Worm (Caenorhabditis elegans) whole organism, L2 larva: ENCODE results near the gene R05G9.3.

Experiments used
- C34F6.9 ChIP-seq: fragments of 150-350 bp; optimal IDR thresholded peaks from 2 replicates; lab custom pipeline; 2014; ENCODE audit warnings: missing biosample characterization, missing genetic modification characterization
- F13H6.1 ChIP-seq: sonication (generic microtip); optimal IDR thresholded peaks from 2 replicates; lab custom pipeline; 2016; ENCODE audit warnings: missing genetic modification characterization, missing compliant biosample characterization
- R02D3.7 ChIP-seq: fragments of 150-350 bp; optimal IDR thresholded peaks from 2 replicates; lab custom pipeline; 2014; ENCODE audit warnings: missing biosample characterization, missing genetic modification characterization
- Y55F3AM.14 ChIP-seq: fragments of 200-800 bp; sonication (Bioruptor generic); optimal IDR thresholded peaks from 2 replicates; lab custom pipeline; 2018; ENCODE audit warnings: mild to moderate bottlenecking, missing genetic modification characterization, missing compliant biosample characterization
- ZK546.5 ChIP-seq: sonication (generic microtip); optimal IDR thresholded peaks from 2 replicates; lab custom pipeline; 2017; ENCODE audit warnings: missing biosample characterization, missing genetic modification characterization
- alr-1 ChIP-seq: fragments of 150-350 bp; optimal IDR thresholded peaks from 2 replicates; lab custom pipeline; 2014; ENCODE audit warnings: missing biosample characterization, missing genetic modification characterization
- aly-2 ChIP-seq: fragments of 150-350 bp; optimal IDR thresholded peaks from 2 replicates; lab custom pipeline; 2014; ENCODE audit warnings: missing biosample characterization, missing genetic modification characterization
- ama-1 ChIP-seq: fragments of 150-350 bp; optimal IDR thresholded peaks from 2 replicates; lab custom pipeline; 2018; ENCODE audit warnings: inconsistent platforms
- blmp-1 ChIP-seq: sonication (generic microtip); optimal IDR thresholded peaks from 2 replicates; lab custom pipeline; 2017; ENCODE audit warnings: missing genetic modification characterization, mild to moderate bottlenecking, missing compliant biosample characterization, antibody characterized with exemption, moderate library complexity; ENCODE audit not compliant: insufficient read depth
- ceh-16 ChIP-seq: fragments of 150-350 bp; optimal IDR thresholded peaks from 2 replicates; lab custom pipeline; 2014; ENCODE audit warnings: missing biosample characterization, missing genetic modification characterization
- ceh-82 ChIP-seq: fragments of 150-350 bp; optimal IDR thresholded peaks from 2 replicates; lab custom pipeline; 2014; ENCODE audit warnings: missing biosample characterization, missing genetic modification characterization
- crh-2 ChIP-seq: sonication (generic microtip); optimal IDR thresholded peaks from 2 replicates; lab custom pipeline; 2017; ENCODE audit warnings: missing biosample characterization, missing genetic modification characterization
- dmd-4 ChIP-seq: sonication (generic microtip); optimal IDR thresholded peaks from 2 replicates; lab custom pipeline; 2017; ENCODE audit warnings: missing biosample characterization, missing genetic modification characterization
- egl-27 ChIP-seq: sonication (generic microtip); optimal IDR thresholded peaks from 3 replicates; lab custom pipeline; 2017; ENCODE audit warnings: missing biosample characterization, missing genetic modification reagents, missing genetic modification characterization
- elt-1 ChIP-seq: fragments of 150-350 bp; optimal IDR thresholded peaks from 2 replicates; lab custom pipeline; 2014; ENCODE audit warnings: missing biosample characterization, missing genetic modification characterization
- elt-3 ChIP-seq: sonication (generic microtip); optimal IDR thresholded peaks from 2 replicates; lab custom pipeline; 2017; ENCODE audit warnings: missing biosample characterization, missing genetic modification characterization
- fos-1 ChIP-seq: fragments of 150-350 bp; optimal IDR thresholded peaks from 2 replicates; lab custom pipeline; 2014; ENCODE audit warnings: missing biosample characterization, missing genetic modification characterization
- gmeb-1 ChIP-seq: fragments of 150-350 bp; optimal IDR thresholded peaks from 2 replicates; lab custom pipeline; 2014; ENCODE audit warnings: missing biosample characterization, missing genetic modification characterization
- lin-11 ChIP-seq: fragments of 150-350 bp; sonication (generic microtip); optimal IDR thresholded peaks from 2 replicates; lab custom pipeline; 2014; ENCODE audit warnings: missing biosample characterization, missing genetic modification characterization, inconsistent platforms, mixed read lengths
- lin-13 ChIP-seq: fragments of 150-350 bp; optimal IDR thresholded peaks from 2 replicates; lab custom pipeline; 2014; ENCODE audit warnings: missing biosample characterization, missing genetic modification reagents, missing genetic modification characterization
- lin-39 ChIP-seq: fragments of 150-350 bp; optimal IDR thresholded peaks from 2 replicates; lab custom pipeline; 2014; ENCODE audit warnings: missing biosample characterization, missing genetic modification reagents, missing genetic modification characterization
- lsy-2 ChIP-seq, 2 experiments: fragments of 150-350 bp in 1 of 2; sonication (generic microtip) in 1 of 2; optimal IDR thresholded peaks; 2 replicates each; lab custom pipeline; 2014 to 2017; ENCODE audit warnings: missing biosample characterization in 2 of 2, missing genetic modification characterization in 2 of 2
- mab-5 ChIP-seq: fragments of 150-350 bp; optimal IDR thresholded peaks from 2 replicates; lab custom pipeline; 2014; ENCODE audit warnings: missing biosample characterization, missing genetic modification characterization
- mbf-1 ChIP-seq: sonication (generic microtip); optimal IDR thresholded peaks from 2 replicates; lab custom pipeline; 2017; ENCODE audit warnings: missing biosample characterization, missing genetic modification characterization
- mdl-1 ChIP-seq, 2 experiments: fragments of 150-350 bp in 1 of 2; sonication (generic microtip) in 1 of 2; optimal IDR thresholded peaks; 2 replicates each; lab custom pipeline; 2017; ENCODE audit warnings: missing biosample characterization in 2 of 2, missing genetic modification characterization in 2 of 2
- nhr-10 ChIP-seq: sonication (generic microtip); optimal IDR thresholded peaks from 2 replicates; lab custom pipeline; 2017; ENCODE audit warnings: missing biosample characterization, missing genetic modification characterization
- nhr-11 ChIP-seq: fragments of 150-350 bp; optimal IDR thresholded peaks from 2 replicates; lab custom pipeline; 2014; ENCODE audit warnings: missing biosample characterization, missing genetic modification characterization
- nhr-12 ChIP-seq: fragments of 150-350 bp; optimal IDR thresholded peaks from 2 replicates; lab custom pipeline; 2014; ENCODE audit warnings: missing biosample characterization, missing genetic modification characterization
- nhr-129 ChIP-seq: fragments of 150-350 bp; optimal IDR thresholded peaks from 2 replicates; lab custom pipeline; 2014; ENCODE audit warnings: missing biosample characterization, missing genetic modification characterization
- nhr-21 ChIP-seq: fragments of 150-350 bp; optimal IDR thresholded peaks from 2 replicates; lab custom pipeline; 2014; ENCODE audit warnings: missing biosample characterization, missing genetic modification characterization
- nhr-23 ChIP-seq: fragments of 150-350 bp; optimal IDR thresholded peaks from 2 replicates; lab custom pipeline; 2014; ENCODE audit warnings: missing biosample characterization, missing genetic modification reagents, missing genetic modification characterization
- nhr-237 ChIP-seq: fragments of 150-350 bp; optimal IDR thresholded peaks from 2 replicates; lab custom pipeline; 2014; ENCODE audit warnings: missing biosample characterization, missing genetic modification characterization
- nhr-25 ChIP-seq: fragments of 150-350 bp; sonication (generic microtip); optimal IDR thresholded peaks from 3 replicates; lab custom pipeline; 2014; ENCODE audit warnings: missing biosample characterization, missing genetic modification characterization
- nhr-6 ChIP-seq: fragments of 150-350 bp; optimal IDR thresholded peaks from 2 replicates; lab custom pipeline; 2014; ENCODE audit warnings: missing biosample characterization, missing genetic modification characterization
- nhr-77 ChIP-seq: fragments of 150-350 bp; optimal IDR thresholded peaks from 2 replicates; lab custom pipeline; 2014; ENCODE audit warnings: missing biosample characterization, missing genetic modification characterization
- peb-1 ChIP-seq: fragments of 150-350 bp; optimal IDR thresholded peaks from 2 replicates; lab custom pipeline; 2014; ENCODE audit warnings: missing biosample characterization, missing genetic modification characterization
- sem-4 ChIP-seq: fragments of 150-350 bp; optimal IDR thresholded peaks from 2 replicates; lab custom pipeline; 2014; ENCODE audit warnings: missing biosample characterization, missing genetic modification reagents, missing genetic modification characterization
- skn-1 ChIP-seq: sonication (generic microtip); optimal IDR thresholded peaks from 2 replicates; lab custom pipeline; 2017; ENCODE audit warnings: missing biosample characterization, missing genetic modification characterization
- sma-3 ChIP-seq: sonication (generic microtip); optimal IDR thresholded peaks from 2 replicates; lab custom pipeline; 2016; ENCODE audit warnings: missing genetic modification reagents, missing genetic modification characterization, missing compliant biosample characterization
- sma-9 ChIP-seq, 2 experiments: fragments of 150-350 bp in 1 of 2; sonication (generic microtip) in 1 of 2; optimal IDR thresholded peaks; 2 replicates each; lab custom pipeline; 2014 to 2016; ENCODE audit warnings: missing genetic modification characterization in 2 of 2, mild to moderate bottlenecking in 1 of 2, missing biosample characterization in 1 of 2, missing compliant biosample characterization in 1 of 2, missing genetic modification reagents in 1 of 2, moderate library complexity in 1 of 2
- snpc-4 ChIP-seq: fragments of 150-350 bp; optimal IDR thresholded peaks from 2 replicates; lab custom pipeline; 2014; ENCODE audit warnings: missing biosample characterization, missing genetic modification characterization
- unc-39 ChIP-seq: fragments of 150-350 bp; optimal IDR thresholded peaks from 2 replicates; lab custom pipeline; 2014; ENCODE audit warnings: missing biosample characterization, missing genetic modification characterization
- unc-55 ChIP-seq: fragments of 150-350 bp; sonication (generic microtip); optimal IDR thresholded peaks from 3 replicates; lab custom pipeline; 2014; ENCODE audit warnings: missing biosample characterization, missing genetic modification reagents, missing genetic modification characterization
- unc-62 ChIP-seq: fragments of 150-350 bp; optimal IDR thresholded peaks from 2 replicates; lab custom pipeline; 2014; ENCODE audit warnings: missing biosample characterization, missing genetic modification reagents, missing genetic modification characterization
- zag-1 ChIP-seq: fragments of 150-350 bp; optimal IDR thresholded peaks from 2 replicates; lab custom pipeline; 2014; ENCODE audit warnings: missing biosample characterization, missing genetic modification characterization
- ztf-1 ChIP-seq: fragments of 200-800 bp; sonication (Bioruptor generic); conservative IDR thresholded peaks from 2 replicates; pipeline ENCODE4 v1.3.6; 2022; ENCODE audit warnings: missing genetic modification characterization, missing compliant biosample characterization
- ztf-11 ChIP-seq: sonication (generic microtip); optimal IDR thresholded peaks from 2 replicates; lab custom pipeline; 2017; ENCODE audit warnings: missing biosample characterization, missing genetic modification characterization
- ztf-4 ChIP-seq: fragments of 150-350 bp; optimal IDR thresholded peaks from 2 replicates; lab custom pipeline; 2014; ENCODE audit warnings: missing biosample characterization, missing genetic modification characterization

R05G9.3 gene

ce11 chrII:6453341-6453806 lies 47.9 kb downstream of the R05G9.3 start, which contains the start of gene atg-16.2:
atg-16.2 (minus strand) TSS chrII:6453391.
- TF ChIP-seq ceh-16 (tag; lab: Kevin White, UChicago) (no peak), F13H6.1 (tag; lab: Kevin White, UChicago) (peak; percentile 30), aly-2 (no peak), Y55F3AM.14 (GFP tag; lab: Kevin White, UChicago) (no peak), unc-62 (GFP tag; lab: Kevin White, UChicago) (no peak), gmeb-1 (tag; lab: Kevin White, UChicago) (no peak), ztf-4 (tag; lab: Kevin White, UChicago) (no peak), dmd-4 (tag; lab: Kevin White, UChicago) (no peak), mbf-1 (tag; lab: Kevin White, UChicago) (no peak), nhr-6 (tag; lab: Kevin White, UChicago) (no peak), ztf-11 (tag; lab: Kevin White, UChicago) (no peak), lin-39 (no peak), sem-4 (no peak), lsy-2 (tag; optimal IDR thresholded peaks at IDR 0.05; lab: Kevin White, UChicago) (peak in 1 of 2 experiments; percentile 76), nhr-237 (tag; lab: Kevin White, UChicago) (no peak), lin-13 (peak; percentile 55), nhr-77 (tag; lab: Kevin White, UChicago) (no peak), nhr-129 (tag; lab: Kevin White, UChicago) (peak; percentile 79), crh-2 (tag; lab: Kevin White, UChicago) (peak; percentile 44), ztf-1 (no peak), nhr-10 (tag; lab: Kevin White, UChicago) (no peak), mab-5 (tag; lab: Kevin White, UChicago) (peak; percentile 31), mdl-1 (tag; optimal IDR thresholded peaks at IDR 0.05; lab: Kevin White, UChicago) (no peak), ama-1 (lab: Kevin White, UChicago) (no peak), unc-39 (tag; lab: Kevin White, UChicago) (no peak), lin-11 (tag; lab: Kevin White, UChicago) (peak; percentile 9), zag-1 (tag; lab: Kevin White, UChicago) (no peak), sma-9 (GFP tag; optimal IDR thresholded peaks at IDR 0.05; lab: Kevin White, UChicago) (peak; percentile 33), sma-9 (tag; optimal IDR thresholded peaks at IDR 0.05; lab: Kevin White, UChicago) (no peak), nhr-25 (tag; lab: Kevin White, UChicago) (no peak), nhr-21 (tag; lab: Kevin White, UChicago) (peak; percentile 2), C34F6.9 (tag; lab: Kevin White, UChicago) (peak; percentile 78), blmp-1 (no peak), fos-1 (tag; lab: Kevin White, UChicago) (peak; percentile 8), R02D3.7 (tag; lab: Kevin White, UChicago) (no peak), elt-1 (tag; lab: Kevin White, UChicago) (no peak), elt-3 (no peak), peb-1 (tag; lab: Kevin White, UChicago) (no peak), ZK546.5 (no peak), egl-27 (tag; lab: Kevin White, UChicago) (no peak), snpc-4 (tag; lab: Kevin White, UChicago) (peak; percentile 14), skn-1 (tag; lab: Kevin White, UChicago) (no peak), nhr-11 (tag; lab: Kevin White, UChicago) (no peak), alr-1 (no peak), nhr-12 (tag; lab: Kevin White, UChicago) (no peak), ceh-82 (tag; lab: Kevin White, UChicago) (no peak), nhr-23 (no peak), sma-3 (GFP tag; lab: Kevin White, UChicago) (no peak), unc-55 (peak; percentile 74)
- TF ChIP-seq, all 48 proteins: peak for 13
